Fruit fly (Drosophila melanogaster): ENCODE results near the gene IntS11.

IntS11 gene

DNA sequence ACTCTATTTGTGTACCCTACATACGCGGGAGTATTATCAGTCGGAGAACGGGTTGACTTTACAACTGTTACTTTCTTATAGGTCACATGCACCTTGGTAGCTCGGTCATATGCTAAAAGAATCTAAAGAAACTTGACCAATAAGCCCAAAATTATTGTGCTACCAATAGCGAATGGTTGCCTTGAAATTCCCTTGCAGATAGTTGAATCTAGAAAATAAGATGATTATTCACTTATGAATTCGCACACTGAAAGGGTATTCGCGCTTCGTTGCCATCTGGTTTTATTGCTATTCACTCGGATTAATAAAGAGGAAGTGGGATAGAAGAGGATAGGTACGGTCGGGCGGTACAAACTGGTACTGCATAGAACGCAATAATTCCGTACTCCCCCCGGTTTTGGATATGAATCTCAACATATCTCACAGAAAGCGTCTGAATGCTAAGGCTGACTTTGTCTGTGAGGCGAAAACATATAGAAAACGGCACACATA lies 28.7 kb downstream of the IntS11 start (continued):
- TF ChIP-seq B-H2 (GFP tag; optimal IDR thresholded peaks at IDR 0.05) (peak; percentile 64), CG10959 (GFP tag; IDR thresholded peaks at IDR 0.05) (peak; percentile 46), slbo (GFP tag; IDR thresholded peaks at IDR 0.05) (peak; percentile 82), Sry-δ (GFP tag; optimal IDR thresholded peaks at IDR 0.05) (peak; percentile 2), wek (GFP tag; optimal IDR thresholded peaks at IDR 0.05) (peak; percentile 0), CG10267 (tag; optimal IDR thresholded peaks at IDR 0.05) (no peak), CG17829 (tag; optimal IDR thresholded peaks at IDR 0.05) (peak; percentile 35), CG3995 (GFP tag; optimal IDR thresholded peaks at IDR 0.05) (peak; percentile 32), da (GFP tag; optimal IDR thresholded peaks at IDR 0.05) (no peak), CG15269 (tag; optimal IDR thresholded peaks at IDR 0.05) (peak; percentile 81), unc-4 (GFP tag; IDR thresholded peaks at IDR 0.05; ENCODE audit: partially characterized antibody) (no peak), pfk (GFP tag; optimal IDR thresholded peaks at IDR 0.05) (no peak), luna (GFP tag; optimal IDR thresholded peaks at IDR 0.05) (peak; percentile 41), crp (GFP tag; optimal IDR thresholded peaks at IDR 0.05) (peak in 1 of 2 experiments; percentile 30), fu2 (GFP tag; optimal IDR thresholded peaks at IDR 0.05) (peak; percentile 85), CG1233 (GFP tag; optimal IDR thresholded peaks at IDR 0.05) (peak; percentile 69), Mes4 (GFP tag; optimal IDR thresholded peaks at IDR 0.05) (peak; percentile 61), Abd-B (GFP tag; optimal IDR thresholded peaks at IDR 0.05) (peak; percentile 89), CG14441 (GFP tag; IDR thresholded peaks at IDR 0.05) (peak; percentile 70), Doc2 (GFP tag; IDR thresholded peaks at IDR 0.05) (no peak), lola (GFP tag; optimal IDR thresholded peaks at IDR 0.05) (peak in 1 of 3 experiments; percentile 50), Lim3 (GFP tag; IDR thresholded peaks at IDR 0.05) (no peak), Hsf (GFP tag; optimal IDR thresholded peaks at IDR 0.05) (peak; percentile 75), Elba2 (GFP tag; optimal IDR thresholded peaks at IDR 0.05) (peak; percentile 67), Sry-β (GFP tag; optimal IDR thresholded peaks at IDR 0.05) (no peak), knrl (GFP tag; IDR thresholded peaks at IDR 0.05; ENCODE audit: partially characterized antibody) (no peak), CG6854 (GFP tag; optimal IDR thresholded peaks at IDR 0.05) (no peak), Rfx (GFP tag; IDR thresholded peaks at IDR 0.05) (peak; percentile 89), pb (GFP tag; optimal IDR thresholded peaks at IDR 0.05) (peak; percentile 78), gsb-n (tag; optimal IDR thresholded peaks at IDR 0.05) (no peak), sqz (GFP tag; optimal IDR thresholded peaks at IDR 0.05) (no peak), NC2β (GFP tag; optimal IDR thresholded peaks at IDR 0.05) (peak; percentile 30), HLH4C (GFP tag; IDR thresholded peaks at IDR 0.05; ENCODE audit: partially characterized antibody) (no peak), CG6791 (GFP tag; IDR thresholded peaks at IDR 0.05; ENCODE audit: partially characterized antibody) (no peak), Trl (optimal IDR thresholded peaks at IDR 0.05) (no peak), Trl (GFP tag; optimal IDR thresholded peaks at IDR 0.05) (peak; percentile 40), CG34422 (GFP tag; IDR thresholded peaks at IDR 0.05) (no peak), tx (GFP tag; optimal IDR thresholded peaks at IDR 0.05) (peak; percentile 68), Sox100B (GFP tag; optimal IDR thresholded peaks at IDR 0.05) (peak; percentile 72), CG3838 (GFP tag; optimal IDR thresholded peaks at IDR 0.05) (no peak), CG1024 (GFP tag; IDR thresholded peaks at IDR 0.05) (no peak), lab (GFP tag; optimal IDR thresholded peaks at IDR 0.05) (peak; percentile 72), Drgx (GFP tag; IDR thresholded peaks at IDR 0.05) (peak; percentile 71), Kr (GFP tag; optimal IDR thresholded peaks at IDR 0.05) (no peak), schlank (tag; optimal IDR thresholded peaks at IDR 0.05) (peak; percentile 48), dati (GFP tag; IDR thresholded peaks at IDR 0.05) (no peak), bsh (GFP tag; optimal IDR thresholded peaks at IDR 0.05) (peak; percentile 56 to 57), CG17568 (GFP tag; optimal IDR thresholded peaks at IDR 0.05) (no peak), CG12071 (GFP tag; optimal IDR thresholded peaks at IDR 0.05) (peak; percentile 70), BEAF-32 (GFP tag; optimal IDR thresholded peaks at IDR 0.05) (no peak)

Data from whole organism, embryonic.